Worm (Caenorhabditis elegans) whole organism, L4/young adult: ENCODE measurements around the gene ZK593.2.

Source experiments
- W03F9.2 ChIP-seq: fragments of 150-350 bp; optimal IDR thresholded peaks from 2 replicates; lab custom pipeline; 2014; ENCODE audit warnings: missing biosample characterization, missing genetic modification characterization
- him-1 ChIP-seq: sonication (generic microtip); optimal IDR thresholded peaks from 2 replicates; lab custom pipeline; 2016; ENCODE audit warnings: missing genotype, missing genetic modification reagents, missing genetic modification characterization, missing compliant biosample characterization

- TF ChIP-seq him-1 (tag; lab: Kevin White, UChicago) (no peak), W03F9.2 (tag; lab: Kevin White, UChicago) (no peak)
These were observed 21.6 kb downstream of the ZK593.2 start for ce11 chrIV:10934786-10935185.
